Fruit fly (Drosophila melanogaster) whole organism, prepupa: Measurements from ENCODE around the gene CG44158.

Experiments used
- Blimp-1 ChIP-seq: fragments of 200-800 bp; sonication (Bioruptor generic); optimal IDR thresholded peaks from 3 replicates; lab custom pipeline; 2017; ENCODE audit warnings: missing biosample characterization, missing genetic modification characterization, mild to moderate bottlenecking, moderate library complexity, missing genetic modification reagents
- CG11294 ChIP-seq: fragments of 200-800 bp; sonication (Bioruptor generic); IDR thresholded peaks from 2 replicates; pipeline ENCODE4 v1.3.6; 2022; ENCODE audit warnings: missing biosample characterization, missing genetic modification characterization
- CG11762 ChIP-seq: fragments of 200-800 bp; sonication (Bioruptor generic); optimal IDR thresholded peaks from 3 replicates; lab custom pipeline; 2016; ENCODE audit warnings: missing biosample characterization, missing genetic modification characterization; ENCODE audit not compliant: insufficient read depth
- CG11902 ChIP-seq: fragments of 200-800 bp; sonication (Bioruptor generic); optimal IDR thresholded peaks from 3 replicates; lab custom pipeline; 2016; ENCODE audit warnings: missing biosample characterization, missing genetic modification characterization
- CG1621 ChIP-seq: fragments of 200-800 bp; sonication (Bioruptor generic); optimal IDR thresholded peaks from 3 replicates; lab custom pipeline; 2018; ENCODE audit warnings: missing biosample characterization, mild to moderate bottlenecking, missing genetic modification characterization
- CG16779 ChIP-seq: fragments of 200-800 bp; sonication (Bioruptor generic); optimal IDR thresholded peaks from 3 replicates; lab custom pipeline; 2017; ENCODE audit warnings: missing biosample characterization, mild to moderate bottlenecking, missing genetic modification characterization
- CG3032 ChIP-seq: fragments of 200-800 bp; optimal IDR thresholded peaks from 2 replicates; lab custom pipeline; 2019; ENCODE audit warnings: missing biosample characterization, mild to moderate bottlenecking, missing genetic modification characterization, moderate library complexity
- CG34406 ChIP-seq: fragments of 200-800 bp; sonication (Bioruptor generic); optimal IDR thresholded peaks from 3 replicates; lab custom pipeline; 2016; ENCODE audit warnings: missing biosample characterization, missing genetic modification characterization
- CG3919 ChIP-seq: fragments of 200-800 bp; sonication (Bioruptor generic); optimal IDR thresholded peaks from 3 replicates; lab custom pipeline; 2016; ENCODE audit warnings: missing biosample characterization, missing genetic modification characterization
- CG4318 ChIP-seq: fragments of 200-800 bp; sonication (Bioruptor generic); optimal IDR thresholded peaks from 3 replicates; lab custom pipeline; 2017; ENCODE audit warnings: missing biosample characterization, mild to moderate bottlenecking, missing genetic modification characterization
- CG6163 ChIP-seq: fragments of 200-800 bp; sonication (Bioruptor generic); IDR thresholded peaks from 3 replicates; pipeline ENCODE4 v1.3.6; 2022; ENCODE audit warnings: missing biosample characterization, missing genetic modification characterization
- CG6276 ChIP-seq: fragments of 200-800 bp; sonication (Bioruptor generic); optimal IDR thresholded peaks from 2 replicates; lab custom pipeline; 2017; ENCODE audit warnings: missing biosample characterization, mild to moderate bottlenecking, missing genetic modification characterization
- CG6792 ChIP-seq: fragments of 200-800 bp; sonication (Bioruptor generic); optimal IDR thresholded peaks from 3 replicates; lab custom pipeline; 2016; ENCODE audit warnings: missing biosample characterization, missing genetic modification characterization
- CG6854 ChIP-seq: fragments of 200-800 bp; sonication (Bioruptor generic); optimal IDR thresholded peaks from 2 replicates; lab custom pipeline; 2017; ENCODE audit warnings: missing biosample characterization, mild to moderate bottlenecking, missing genetic modification characterization
- CG7368 ChIP-seq: fragments of 200-800 bp; sonication (Bioruptor generic); optimal IDR thresholded peaks from 3 replicates; lab custom pipeline; 2016; ENCODE audit warnings: missing biosample characterization, missing genetic modification characterization
- CG8119 ChIP-seq: fragments of 200-800 bp; sonication (Bioruptor generic); IDR thresholded peaks from 3 replicates; pipeline ENCODE4 v1.3.6; 2022; ENCODE audit warnings: missing biosample characterization, missing genetic modification characterization
- CG8319 ChIP-seq: fragments of 200-800 bp; sonication (Bioruptor generic); optimal IDR thresholded peaks from 3 replicates; lab custom pipeline; 2016; ENCODE audit warnings: missing biosample characterization, missing genetic modification characterization
- CG9139 ChIP-seq: fragments of 200-800 bp; sonication (Bioruptor generic); optimal IDR thresholded peaks from 3 replicates; lab custom pipeline; 2017; ENCODE audit warnings: missing biosample characterization, mild to moderate bottlenecking, missing genetic modification characterization
- Eip75B ChIP-seq: fragments of 200-800 bp; sonication (Bioruptor generic); optimal IDR thresholded peaks from 3 replicates; lab custom pipeline; 2016; ENCODE audit warnings: missing biosample characterization, missing genetic modification characterization
- Eip78C ChIP-seq: fragments of 200-800 bp; sonication (Bioruptor generic); peaks from one replicate; lab custom pipeline; 2016; ENCODE audit warnings: missing biosample characterization, missing genetic modification characterization
- Eip93F ChIP-seq: fragments of 200-800 bp; sonication (Bioruptor generic); optimal IDR thresholded peaks from 2 replicates; lab custom pipeline; 2016; ENCODE audit warnings: missing biosample characterization, mild to moderate bottlenecking, missing genetic modification characterization
- Gug ChIP-seq: fragments of 200-800 bp; sonication (Bioruptor generic); IDR thresholded peaks from 2 replicates; pipeline ENCODE4 v1.3.6; 2022; ENCODE audit warnings: missing biosample characterization, missing genetic modification characterization
- Hr38 ChIP-seq: sonication (Bioruptor generic); optimal IDR thresholded peaks from 2 replicates; lab custom pipeline; 2016; ENCODE audit warnings: missing biosample characterization, missing genetic modification characterization
- Lpt ChIP-seq: fragments of 200-800 bp; sonication (Bioruptor generic); optimal IDR thresholded peaks from 3 replicates; lab custom pipeline; 2016; ENCODE audit warnings: missing biosample characterization, missing genetic modification characterization
- Met ChIP-seq: fragments of 200-800 bp; sonication (Bioruptor generic); optimal IDR thresholded peaks from 3 replicates; lab custom pipeline; 2016; ENCODE audit warnings: missing biosample characterization, missing genetic modification characterization
- OdsH ChIP-seq: fragments of 200-800 bp; sonication (Bioruptor generic); optimal IDR thresholded peaks from 3 replicates; lab custom pipeline; 2016; ENCODE audit warnings: missing biosample characterization, missing genetic modification characterization
- Smox ChIP-seq: fragments of 200-800 bp; sonication (Bioruptor generic); optimal IDR thresholded peaks from 3 replicates; lab custom pipeline; 2016; ENCODE audit warnings: missing biosample characterization, missing genetic modification characterization
- Sox102F ChIP-seq: fragments of 200-800 bp; sonication (Bioruptor generic); optimal IDR thresholded peaks from 2 replicates; lab custom pipeline; 2016; ENCODE audit warnings: missing biosample characterization, mild to moderate bottlenecking, missing genetic modification characterization
- Sox14 ChIP-seq: fragments of 200-800 bp; sonication (Bioruptor generic); optimal IDR thresholded peaks from 3 replicates; lab custom pipeline; 2016; ENCODE audit warnings: missing biosample characterization, missing genetic modification characterization
- acj6 ChIP-seq: fragments of 200-800 bp; sonication (Bioruptor generic); optimal IDR thresholded peaks from 3 replicates; lab custom pipeline; 2016; ENCODE audit warnings: missing biosample characterization, missing genetic modification characterization
- cyc ChIP-seq: fragments of 200-800 bp; sonication (Bioruptor generic); optimal IDR thresholded peaks from 3 replicates; lab custom pipeline; 2016; ENCODE audit warnings: missing biosample characterization, missing genetic modification characterization
- dsx ChIP-seq: fragments of 200-800 bp; optimal IDR thresholded peaks from 3 replicates; lab custom pipeline; 2019; ENCODE audit warnings: missing biosample characterization, mild to moderate bottlenecking, missing genetic modification characterization, moderate library complexity; ENCODE audit not compliant: poor library complexity, severe bottlenecking
- eg ChIP-seq: fragments of 200-800 bp; sonication (Bioruptor generic); IDR thresholded peaks from 3 replicates; pipeline ENCODE4 v1.3.6; 2022; ENCODE audit warnings: missing biosample characterization, missing genetic modification characterization
- esn ChIP-seq: fragments of 200-800 bp; sonication (Bioruptor generic); optimal IDR thresholded peaks from 2 replicates; lab custom pipeline; 2016; ENCODE audit warnings: missing biosample characterization, mild to moderate bottlenecking, missing genetic modification characterization, moderate library complexity
- fd59A ChIP-seq: fragments of 200-800 bp; sonication (Bioruptor generic); optimal IDR thresholded peaks from 2 replicates; lab custom pipeline; 2017; ENCODE audit warnings: missing biosample characterization, mild to moderate bottlenecking, missing genetic modification characterization, missing genetic modification reagents
- fd85E ChIP-seq: fragments of 200-800 bp; sonication (Bioruptor generic); optimal IDR thresholded peaks from 3 replicates; lab custom pipeline; 2016; ENCODE audit warnings: missing biosample characterization, missing genetic modification characterization
- fkh ChIP-seq: fragments of 200-800 bp; sonication (Bioruptor generic); optimal IDR thresholded peaks from 3 replicates; lab custom pipeline; 2017; ENCODE audit warnings: missing biosample characterization, mild to moderate bottlenecking, missing genetic modification characterization, moderate library complexity
- net ChIP-seq: fragments of 200-800 bp; sonication (Bioruptor generic); optimal IDR thresholded peaks from 3 replicates; lab custom pipeline; 2016; ENCODE audit warnings: missing biosample characterization, missing genetic modification characterization
- spab ChIP-seq: fragments of 200-800 bp; sonication (Bioruptor generic); optimal IDR thresholded peaks from 2 replicates; lab custom pipeline; 2017; ENCODE audit warnings: missing biosample characterization, mild to moderate bottlenecking, missing genetic modification characterization, missing genetic modification reagents
- svp ChIP-seq: fragments of 200-800 bp; sonication (Bioruptor generic); peaks from one replicate; lab custom pipeline; 2016; ENCODE audit warnings: missing biosample characterization, missing genetic modification characterization
- topi ChIP-seq: fragments of 200-800 bp; sonication (Bioruptor generic); optimal IDR thresholded peaks from 3 replicates; lab custom pipeline; 2016; ENCODE audit warnings: missing biosample characterization, missing genetic modification characterization
- vri ChIP-seq: fragments of 200-800 bp; sonication (Bioruptor generic); optimal IDR thresholded peaks from 3 replicates; lab custom pipeline; 2016; ENCODE audit warnings: missing biosample characterization, mild to moderate bottlenecking, missing genetic modification characterization

CG44158 gene

dm6 chr3R:18243718-18244170 is 35.2 kb downstream of the CG44158 start (continued):
- peak; percentile 41 for TF ChIP-seq CG3919 (GFP tag; lab: Kevin White, UChicago)
- no peak for TF ChIP-seq svp
- no peak for TF ChIP-seq CG16779 (tag; lab: Kevin White, UChicago)
- TF ChIP-seq fd85E (GFP tag; lab: Kevin White, UChicago) = no peak
- peak; percentile 53 for TF ChIP-seq Met (GFP tag; lab: Kevin White, UChicago)
- peak; percentile 5 for TF ChIP-seq CG3032
- TF ChIP-seq Eip75B (GFP tag; lab: Kevin White, UChicago) = peak; percentile 14
- no peak for TF ChIP-seq net
- peak; percentile 44 for TF ChIP-seq esn (GFP tag; lab: Kevin White, UChicago)
- TF ChIP-seq Gug (GFP tag; lab: Robert Waterston, UW) = 0 out of 2 replicates have a peak, but pooled peaks have one; percentile 35
- TF ChIP-seq Eip93F (GFP tag; lab: Kevin White, UChicago) = no peak
- no peak for TF ChIP-seq fd59A (GFP tag; lab: Kevin White, UChicago)
- TF ChIP-seq CG6163 (GFP tag; lab: Robert Waterston, UW) = peak; percentile 68
- no peak for TF ChIP-seq CG9139 (GFP tag; lab: Kevin White, UChicago)
- TF ChIP-seq acj6 (GFP tag; lab: Kevin White, UChicago) = peak; percentile 3
- TF ChIP-seq fkh = no peak
- peak; percentile 43 for TF ChIP-seq topi (GFP tag; lab: Kevin White, UChicago)
- peak; percentile 10 for TF ChIP-seq CG34406 (GFP tag; lab: Kevin White, UChicago)
- no peak for TF ChIP-seq CG4318 (GFP tag; lab: Kevin White, UChicago)
- TF ChIP-seq CG8319 (GFP tag; lab: Kevin White, UChicago) = no peak
- TF ChIP-seq CG6792 = no peak
- TF ChIP-seq, all 60 proteins: peak for 31

- TF ChIP-seq vri (GFP tag; lab: Kevin White, UChicago) (peak; percentile 25), CG1621 (tag; lab: Kevin White, UChicago) (peak; percentile 24), Eip75B (GFP tag; lab: Kevin White, UChicago) (peak; percentile 57), fkh (peak; percentile 53), CG6792 (peak; percentile 13), Blimp-1 (GFP tag; lab: Kevin White, UChicago) (no peak), cyc (GFP tag; lab: Kevin White, UChicago) (peak; percentile 21), dsx (GFP tag; lab: Kevin White, UChicago) (peak; percentile 35), CG7368 (GFP tag; lab: Kevin White, UChicago) (no peak), eg (GFP tag; lab: Robert Waterston, UW) (peak; percentile 47; the same call in 1 of the 3 replicates), CG6163 (GFP tag; lab: Robert Waterston, UW) (peak; percentile 65; the same call in 2 of the 3 replicates), CG6854 (no peak), Gug (GFP tag; lab: Robert Waterston, UW) (no peak; the same call in 1 of the 2 replicates), CG11294 (GFP tag; lab: Robert Waterston, UW) (no peak), esn (GFP tag; lab: Kevin White, UChicago) (no peak), CG11762 (GFP tag; lab: Kevin White, UChicago) (no peak), Sox14 (GFP tag; lab: Kevin White, UChicago) (peak; percentile 32), Sox102F (GFP tag; lab: Kevin White, UChicago) (no peak), Eip78C (GFP tag; lab: Kevin White, UChicago) (peak; percentile 56), svp (peak; percentile 100), CG3919 (GFP tag; lab: Kevin White, UChicago) (no peak), CG3032 (no peak), Lpt (GFP tag; lab: Kevin White, UChicago) (peak; percentile 79), spab (GFP tag; lab: Kevin White, UChicago) (no peak), Met (GFP tag; lab: Kevin White, UChicago) (no peak), CG8119 (peak; percentile 19; the same call in 2 of the 3 replicates), Hr38 (GFP tag; lab: Kevin White, UChicago) (no peak), CG16779 (tag; lab: Kevin White, UChicago) (no peak), CG11902 (GFP tag; lab: Kevin White, UChicago) (no peak), OdsH (GFP tag; lab: Kevin White, UChicago) (no peak), Smox (GFP tag; lab: Kevin White, UChicago) (no peak), CG6276 (no peak)
These were observed 35.8 kb downstream of the CG44158 start for dm6 chr3R:18244171-18245043.
